Worm (Caenorhabditis elegans) whole organism, L3 larva: ENCODE measurements around the gene K05F1.14.

Experiments
- R02D3.7 ChIP-seq: fragments of 150-350 bp; optimal IDR thresholded peaks from 2 replicates; lab custom pipeline; 2014; ENCODE audit warnings: missing biosample characterization, missing genetic modification characterization
- ZK546.5 ChIP-seq: sonication (generic microtip); optimal IDR thresholded peaks from 2 replicates; lab custom pipeline; 2017; ENCODE audit warnings: missing biosample characterization, missing genetic modification characterization
- ceh-82 ChIP-seq: fragments of 150-350 bp; optimal IDR thresholded peaks from 2 replicates; lab custom pipeline; 2014; ENCODE audit warnings: missing biosample characterization, missing genetic modification characterization
- fkh-10 ChIP-seq: sonication (generic microtip); optimal IDR thresholded peaks from 2 replicates; lab custom pipeline; 2017; ENCODE audit warnings: missing biosample characterization, missing genetic modification reagents, missing genetic modification characterization
- fos-1 ChIP-seq: fragments of 150-350 bp; optimal IDR thresholded peaks from 2 replicates; lab custom pipeline; 2014; ENCODE audit warnings: missing biosample characterization, missing genetic modification characterization
- nfya-1 ChIP-seq: sonication (generic microtip); optimal IDR thresholded peaks from 2 replicates; lab custom pipeline; 2017; ENCODE audit warnings: missing genetic modification characterization, mild to moderate bottlenecking, missing compliant biosample characterization, antibody characterized with exemption, moderate library complexity; ENCODE audit not compliant: insufficient read depth
- nhr-237 ChIP-seq: fragments of 150-350 bp; optimal IDR thresholded peaks from 2 replicates; lab custom pipeline; 2014; ENCODE audit warnings: missing biosample characterization, missing genetic modification characterization
- pha-4 ChIP-seq: fragments of 150-350 bp; optimal IDR thresholded peaks from 2 replicates; lab custom pipeline; 2014; ENCODE audit warnings: missing biosample characterization, missing genetic modification reagents, missing genetic modification characterization
- pqm-1 ChIP-seq: fragments of 150-350 bp; optimal IDR thresholded peaks from 2 replicates; lab custom pipeline; 2017; ENCODE audit warnings: missing biosample characterization, missing genetic modification characterization, inconsistent platforms
- sea-2 ChIP-seq: fragments of 150-350 bp; sonication (generic microtip); optimal IDR thresholded peaks from 4 replicates; lab custom pipeline; 2014; ENCODE audit warnings: missing biosample characterization, missing genetic modification reagents, missing genetic modification characterization
- skn-1 ChIP-seq: fragments of 150-350 bp; optimal IDR thresholded peaks from 2 replicates; lab custom pipeline; 2014; ENCODE audit warnings: missing biosample characterization, missing genetic modification characterization
- unc-62 ChIP-seq: fragments of 150-350 bp; sonication (generic microtip); optimal IDR thresholded peaks from 4 replicates; lab custom pipeline; 2014; ENCODE audit warnings: missing biosample characterization, missing genetic modification reagents, missing genetic modification characterization
- ztf-11 ChIP-seq: fragments of 150-350 bp; optimal IDR thresholded peaks from 2 replicates; lab custom pipeline; 2014; ENCODE audit warnings: missing biosample characterization, missing genetic modification characterization
- ztf-4 ChIP-seq: fragments of 150-350 bp; optimal IDR thresholded peaks from 2 replicates; lab custom pipeline; 2014; ENCODE audit warnings: missing biosample characterization, missing genetic modification characterization

- TF ChIP-seq nfya-1 (tag; lab: Kevin White, UChicago) (no peak), fos-1 (tag; lab: Kevin White, UChicago) (no peak), ZK546.5 (tag; lab: Kevin White, UChicago) (no peak), unc-62 (GFP tag; lab: Kevin White, UChicago) (no peak), ztf-11 (no peak), sea-2 (GFP tag; lab: Kevin White, UChicago) (no peak), fkh-10 (GFP tag; lab: Kevin White, UChicago) (no peak), R02D3.7 (tag; lab: Kevin White, UChicago) (no peak), nhr-237 (tag; lab: Kevin White, UChicago) (no peak), pqm-1 (tag; lab: Kevin White, UChicago) (peak; percentile 97), ceh-82 (tag; lab: Kevin White, UChicago) (no peak), ztf-4 (tag; lab: Kevin White, UChicago) (no peak), pha-4 (tag; lab: Kevin White, UChicago) (peak; percentile 39), skn-1 (peak; percentile 1)
Observed at ce11 chrII:5748395-5748794, 44.0 kb downstream of the K05F1.14 start.
